Fruit fly (Drosophila melanogaster): ENCODE measurements around the gene CG15130.
A peak's percentile ranks its signal among the peaks of the same experiment; 100 is the strongest.
"Not testable (repeated sequence)": the region's sequence is repeated elsewhere in the genome, so short reads cannot be mapped to it uniquely, and the experiment has no call there.

Gene CG15130

dm6 chr2L:20449864-20450263 is 25.4 kb upstream of the CG15130 start, which contains the start of the genes CG31683 and CG31687:
CG31683 (minus strand) TSS chr2L:20449964.
CG31687 (plus strand) TSS chr2L:20450225.
- not testable (repeated sequence) for TF ChIP-seq Dif (GFP tag; optimal IDR thresholded peaks at IDR 0.05; ENCODE audit: partially characterized antibody); pan (optimal IDR thresholded peaks at IDR 0.05); HLH106 (tag; optimal IDR thresholded peaks at IDR 0.05)

DNA sequence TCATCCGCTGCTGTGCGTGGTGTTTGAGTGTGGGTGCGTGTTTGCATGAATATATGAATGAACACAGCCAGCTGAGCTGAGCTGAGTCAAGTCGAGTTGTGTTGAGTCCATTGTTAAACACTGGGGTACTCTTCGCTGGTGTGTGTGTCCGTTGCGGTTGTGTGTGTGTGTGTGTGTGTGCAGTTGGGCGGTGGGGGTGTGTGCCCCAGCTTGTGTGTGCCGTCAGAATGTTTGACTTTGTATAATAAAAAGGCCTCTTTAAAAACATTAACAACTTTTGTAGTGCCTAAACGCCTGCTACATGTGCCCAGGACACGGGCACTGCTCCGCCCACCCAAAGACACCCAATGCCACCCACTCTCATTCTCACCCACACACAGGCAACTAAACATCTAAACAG is 14.0 kb upstream of the CG15130 start:
- TF ChIP-seq Hr78 (GFP tag; optimal IDR thresholded peaks at IDR 0.05) (no peak), brk (GFP tag; optimal IDR thresholded peaks at IDR 0.05) (no peak), Dfd (GFP tag; optimal IDR thresholded peaks at IDR 0.05) (peak; percentile 80)

DNA sequence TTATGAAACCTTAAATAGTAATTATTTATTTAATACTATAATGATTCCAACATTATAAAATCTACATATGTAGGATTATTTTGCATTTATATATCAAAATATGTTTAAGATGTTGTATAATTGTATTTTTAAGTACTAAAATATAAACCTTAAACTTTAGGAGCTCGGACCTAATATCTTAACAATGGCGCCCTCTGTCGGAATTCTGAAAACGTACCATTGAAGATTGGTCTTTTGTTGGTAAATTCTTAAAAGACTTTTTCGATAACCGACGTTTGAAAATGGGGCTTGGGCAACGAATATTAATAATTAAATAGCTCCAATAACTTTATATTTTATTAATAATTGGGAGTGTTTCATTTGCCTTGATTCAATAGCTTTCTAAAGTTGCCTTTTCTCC is 13.4 kb upstream of the CG15130 start:
- TF ChIP-seq dmrt93B (GFP tag; optimal IDR thresholded peaks at IDR 0.05), result no peak
- no peak for TF ChIP-seq Jra (GFP tag; optimal IDR thresholded peaks at IDR 0.05)
- no peak for TF ChIP-seq Dfd (GFP tag; optimal IDR thresholded peaks at IDR 0.05)
- TF ChIP-seq Rel (GFP tag; optimal IDR thresholded peaks at IDR 0.05), result no peak
- no peak for TF ChIP-seq Rel (tag; optimal IDR thresholded peaks at IDR 0.05)
- no peak for TF ChIP-seq foxo (GFP tag; optimal IDR thresholded peaks at IDR 0.05)
- TF ChIP-seq fru (GFP tag; optimal IDR thresholded peaks at IDR 0.05), result no peak
- TF ChIP-seq CG32264 (GFP tag; optimal IDR thresholded peaks at IDR 0.05), result no peak
- TF ChIP-seq woc (GFP tag; optimal IDR thresholded peaks at IDR 0.05), result no peak
- no peak for TF ChIP-seq Hr78 (GFP tag; optimal IDR thresholded peaks at IDR 0.05)
- no peak for TF ChIP-seq lola (GFP tag; optimal IDR thresholded peaks at IDR 0.05)
- no peak for TF ChIP-seq Vsx2 (GFP tag; optimal IDR thresholded peaks at IDR 0.05; ENCODE audit: partially characterized antibody)
- TF ChIP-seq GATAd (GFP tag; optimal IDR thresholded peaks at IDR 0.05), result no peak
- TF ChIP-seq Dif (GFP tag; optimal IDR thresholded peaks at IDR 0.05; ENCODE audit: partially characterized antibody), result no peak
- TF ChIP-seq psq (GFP tag; optimal IDR thresholded peaks at IDR 0.05), result no peak
- no peak for TF ChIP-seq br (GFP tag; optimal IDR thresholded peaks at IDR 0.05)

DNA sequence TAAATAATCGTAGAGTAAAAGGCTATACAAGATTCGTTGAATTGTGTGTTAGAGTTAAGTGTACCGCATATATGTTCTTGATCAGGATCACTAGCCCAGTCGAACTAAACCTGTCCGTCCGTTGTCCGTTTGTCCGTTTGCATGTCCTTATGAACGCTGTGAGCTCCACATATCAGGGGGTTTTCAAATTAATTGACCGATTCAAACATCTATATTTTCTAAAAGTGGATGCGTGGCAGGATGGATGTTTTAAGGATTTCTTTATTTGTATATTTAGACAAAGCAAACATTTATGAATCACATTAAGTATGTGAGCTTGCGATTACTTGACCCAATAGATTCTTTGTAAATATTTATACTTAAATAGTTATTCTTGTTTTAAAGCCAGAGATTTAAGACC is 10.7 kb upstream of the CG15130 start:
- TF ChIP-seq dsf (GFP tag; optimal IDR thresholded peaks at IDR 0.05; ENCODE audit: borderline replicate concordance), result no peak
- TF ChIP-seq Myc (optimal IDR thresholded peaks at IDR 0.05), result no peak
- peak; percentile 0 for TF ChIP-seq woc (GFP tag; optimal IDR thresholded peaks at IDR 0.05)

dm6 chr2L:20434779-20435178 is 10.3 kb upstream of the CG15130 start:
- TF ChIP-seq Dfd (GFP tag; optimal IDR thresholded peaks at IDR 0.05) (peak; percentile 92), Abd-B (GFP tag; optimal IDR thresholded peaks at IDR 0.05) (no peak), lola (GFP tag; optimal IDR thresholded peaks at IDR 0.05) (no peak)

DNA sequence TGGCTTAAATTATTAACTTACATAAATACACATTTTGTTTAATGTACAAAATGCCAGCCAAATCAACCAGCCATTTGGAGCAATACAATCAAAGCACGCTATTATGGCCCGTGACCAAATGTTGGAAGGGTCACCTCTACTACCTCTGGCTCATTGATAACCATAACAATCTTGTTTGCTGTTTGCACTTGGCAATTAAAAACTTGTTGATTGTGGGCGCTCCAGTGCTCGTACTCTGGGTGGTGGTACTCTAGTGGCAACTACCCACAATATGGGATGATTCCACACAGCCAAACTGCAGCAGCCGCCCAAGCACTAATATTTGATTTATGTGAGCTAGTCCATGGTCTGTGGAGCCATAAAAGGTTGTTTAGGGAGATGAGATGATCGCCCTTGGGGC is 6.8 kb upstream of the CG15130 start:
- TF ChIP-seq GATAd (GFP tag; optimal IDR thresholded peaks at IDR 0.05), result no peak

DNA sequence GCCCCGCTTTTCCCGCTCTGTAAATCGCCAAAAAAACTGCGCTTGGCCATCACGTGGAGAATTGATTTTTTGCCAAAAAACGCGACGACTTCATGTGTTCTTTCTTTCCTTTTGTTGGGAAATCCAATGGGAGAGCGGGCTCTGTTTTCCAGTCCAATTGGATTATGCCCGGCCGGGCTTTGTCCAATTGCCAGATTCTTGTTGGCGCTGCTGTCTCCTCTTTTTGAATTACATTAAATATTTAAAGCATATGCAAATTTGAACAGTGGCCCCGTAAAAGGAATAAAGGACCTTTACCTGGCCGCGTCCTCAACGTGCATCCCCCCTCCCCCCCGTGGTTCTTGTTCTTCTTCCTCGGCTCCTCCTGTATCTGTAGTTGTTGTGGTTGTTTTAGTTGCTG is 5.0 kb upstream of the CG15130 start:
- TF ChIP-seq pan (optimal IDR thresholded peaks at IDR 0.05) (no peak), dl (GFP tag; optimal IDR thresholded peaks at IDR 0.05; ENCODE audit: insufficient read depth in 1 of 2, partially characterized antibody in 2 of 2) (no peak), psq (GFP tag; optimal IDR thresholded peaks at IDR 0.05) (no peak), Mio (GFP tag; optimal IDR thresholded peaks at IDR 0.05) (no peak), sv (GFP tag; optimal IDR thresholded peaks at IDR 0.05) (no peak), N (GFP tag; optimal IDR thresholded peaks at IDR 0.05) (no peak), h (GFP tag; optimal IDR thresholded peaks at IDR 0.05) (no peak), CG32264 (GFP tag; optimal IDR thresholded peaks at IDR 0.05) (no peak), jim (GFP tag; optimal IDR thresholded peaks at IDR 0.05) (no peak), Myc (optimal IDR thresholded peaks at IDR 0.05) (no peak), Hnf4 (GFP tag; optimal IDR thresholded peaks at IDR 0.05) (no peak), lola (GFP tag; optimal IDR thresholded peaks at IDR 0.05) (no peak), woc (GFP tag; optimal IDR thresholded peaks at IDR 0.05) (no peak), Sp1 (GFP tag; optimal IDR thresholded peaks at IDR 0.05) (no peak), OdsH (GFP tag; optimal IDR thresholded peaks at IDR 0.05) (no peak), usp (GFP tag; optimal IDR thresholded peaks at IDR 0.05) (no peak), Jra (GFP tag; optimal IDR thresholded peaks at IDR 0.05) (no peak)

All from whole organism, wandering third instar larva.